Fruit fly (Drosophila melanogaster): ENCODE results near the gene CG42337.

- TF ChIP-seq usp (GFP tag; optimal IDR thresholded peaks at IDR 0.05), result no peak
- TF ChIP-seq psq (optimal IDR thresholded peaks at IDR 0.05), result no peak
- no peak for TF ChIP-seq EcR (GFP tag; optimal IDR thresholded peaks at IDR 0.05)
- TF ChIP-seq Dll (optimal IDR thresholded peaks at IDR 0.05), result no peak
- no peak for TF ChIP-seq pan (optimal IDR thresholded peaks at IDR 0.05)
Observed at dm6 chr3L:21192024-21192423, 1.1 kb downstream of the CG42337 start.

All from whole organism.